Worm (Caenorhabditis elegans) whole organism, midembryonic: ENCODE measurements around the gene rpl-33.

Experiments
- T22C8.4 ChIP-seq: fragments of 200-800 bp; sonication (Bioruptor generic); IDR thresholded peaks from 2 replicates; pipeline ENCODE4 v1.3.6; 2022; ENCODE audit warnings: missing genetic modification characterization, missing compliant biosample characterization
- cog-1 ChIP-seq: sonication (generic microtip); optimal IDR thresholded peaks from 2 replicates; lab custom pipeline; 2016; ENCODE audit warnings: missing genetic modification characterization, missing compliant biosample characterization
- flt-1 ChIP-seq: fragments of 200-800 bp; sonication (Bioruptor generic); IDR thresholded peaks from 2 replicates; pipeline ENCODE4 v1.3.6; 2022; ENCODE audit warnings: missing genetic modification characterization, missing compliant biosample characterization
- klf-2 ChIP-seq: fragments of 200-800 bp; sonication (Bioruptor generic); conservative IDR thresholded peaks from 2 replicates; pipeline ENCODE4 v1.3.6; 2022; ENCODE audit warnings: missing genetic modification reagents, missing genetic modification characterization, missing compliant biosample characterization
- ref-1 ChIP-seq: fragments of 200-800 bp; sonication (Bioruptor generic); conservative IDR thresholded peaks from 2 replicates; pipeline ENCODE4 v1.3.6; 2022; ENCODE audit warnings: missing genetic modification reagents, missing genetic modification characterization, missing compliant biosample characterization
- tab-1 ChIP-seq: fragments of 200-800 bp; sonication (Bioruptor generic); IDR thresholded peaks from 2 replicates; pipeline ENCODE4 v1.3.6; 2022; ENCODE audit warnings: missing genetic modification characterization, missing compliant biosample characterization
- ztf-23 ChIP-seq: fragments of 200-800 bp; sonication (Bioruptor generic); IDR thresholded peaks from 2 replicates; pipeline ENCODE4 v1.3.6; 2022; ENCODE audit warnings: missing genetic modification reagents, missing genetic modification characterization, missing compliant biosample characterization
- ztf-29 ChIP-seq: fragments of 200-800 bp; sonication (Bioruptor generic); IDR thresholded peaks from 2 replicates; pipeline ENCODE4 v1.3.6; 2022; ENCODE audit warnings: missing genetic modification reagents, missing genetic modification characterization, missing compliant biosample characterization

ce11 chrII:7131871-7132693 is 26.7 kb downstream of the rpl-33 start, which contains the start of the genes T07F8.4 and gld-3:
- TF ChIP-seq tab-1 (GFP tag; lab: Robert Waterston, UW) (no peak), T22C8.4 (GFP tag; lab: Robert Waterston, UW) (no peak), flt-1 (GFP tag; lab: Robert Waterston, UW) (no peak), ref-1 (no peak), ztf-23 (GFP tag; lab: Robert Waterston, UW) (no peak), klf-2 (GFP tag; lab: Robert Waterston, UW) (no peak), cog-1 (tag; lab: Kevin White, UChicago) (no peak), ztf-29 (GFP tag; lab: Robert Waterston, UW) (no peak)
